Fruit fly (Drosophila melanogaster) whole organism, wandering third instar larva: ENCODE measurements around the gene CG33928.
A peak's percentile ranks its signal among the peaks of the same experiment; 100 is the strongest.

Source experiments
- Abd-B ChIP-seq: fragments of >200 bp; optimal IDR thresholded peaks from 2 replicates; lab custom pipeline; 2017; ENCODE audit warnings: missing biosample characterization, missing genetic modification characterization
- CG32264 ChIP-seq: fragments of 200-800 bp; sonication (Bioruptor generic); optimal IDR thresholded peaks from 2 replicates; lab custom pipeline; 2016; ENCODE audit warnings: missing biosample characterization, missing genetic modification characterization
- CG9705 ChIP-seq: fragments of 200-800 bp; sonication (Bioruptor generic); optimal IDR thresholded peaks from 2 replicates; lab custom pipeline; 2018; ENCODE audit warnings: missing biosample characterization, mild to moderate bottlenecking, missing genetic modification characterization
- CrebA ChIP-seq: fragments of 200-800 bp; sonication (Bioruptor generic); optimal IDR thresholded peaks from 2 replicates; lab custom pipeline; 2016; ENCODE audit warnings: missing biosample characterization, mild to moderate bottlenecking, missing genetic modification characterization, borderline replicate concordance
- Dfd ChIP-seq: fragments of >200 bp; optimal IDR thresholded peaks from 2 replicates; lab custom pipeline; 2017; ENCODE audit warnings: missing biosample characterization, missing genetic modification characterization
- Dif ChIP-seq: fragments of 200-275, 200-300 bp; sonication (Bioruptor generic); optimal IDR thresholded peaks from 2 replicates; lab custom pipeline; 2018; ENCODE audit warnings: missing biosample characterization, missing genetic modification characterization; ENCODE audit not compliant: partially characterized antibody
- GATAd ChIP-seq: sonication (Bioruptor generic); optimal IDR thresholded peaks from 2 replicates; lab custom pipeline; 2016; ENCODE audit warnings: missing biosample characterization, missing genetic modification characterization
- HLH106 ChIP-seq: fragments of 200-800 bp; optimal IDR thresholded peaks from 3 replicates; lab custom pipeline; 2019; ENCODE audit warnings: missing biosample characterization, mild to moderate bottlenecking, missing genetic modification characterization, moderate library complexity
- Hnf4 ChIP-seq: fragments of 200-800 bp; sonication (Bioruptor generic); optimal IDR thresholded peaks from 2 replicates; lab custom pipeline; 2016; ENCODE audit warnings: missing biosample characterization, mild to moderate bottlenecking, missing genetic modification characterization
- Hr78 ChIP-seq: fragments of >200 bp; optimal IDR thresholded peaks from 2 replicates; lab custom pipeline; 2017; ENCODE audit warnings: missing biosample characterization, missing genetic modification characterization
- Hr83 ChIP-seq: fragments of 200-300 bp; sonication (Bioruptor generic); optimal IDR thresholded peaks from 2 replicates; lab custom pipeline; 2016; ENCODE audit warnings: missing biosample characterization, mild to moderate bottlenecking, missing genetic modification characterization, moderate library complexity; ENCODE audit not compliant: poor library complexity, severe bottlenecking
- Jra ChIP-seq: sonication (Bioruptor generic); optimal IDR thresholded peaks from 2 replicates; lab custom pipeline; 2016; ENCODE audit warnings: missing biosample characterization, missing genetic modification characterization
- Mio ChIP-seq: sonication (Bioruptor generic); optimal IDR thresholded peaks from 2 replicates; lab custom pipeline; 2016; ENCODE audit warnings: missing biosample characterization, missing genetic modification characterization
- Myc ChIP-seq: fragments of >200 bp; optimal IDR thresholded peaks from 2 replicates; lab custom pipeline; 2017
- N ChIP-seq: fragments of >200 bp; optimal IDR thresholded peaks from 2 replicates; lab custom pipeline; 2018; ENCODE audit warnings: missing biosample characterization, missing external identifiers, missing genetic modification characterization
- OdsH ChIP-seq: fragments of 200-800 bp; sonication (Bioruptor generic); optimal IDR thresholded peaks from 2 replicates; lab custom pipeline; 2016; ENCODE audit warnings: missing biosample characterization, mild to moderate bottlenecking, missing genetic modification characterization
- Rel ChIP-seq, 2 experiments: fragments of 200-800 bp; sonication (Bioruptor generic) in 1 of 2; optimal IDR thresholded peaks; 2 replicates in 1 of 2; 3 replicates in 1 of 2; lab custom pipeline; 2016 to 2019; ENCODE audit warnings: mild to moderate bottlenecking in 2 of 2, missing biosample characterization in 2 of 2, missing genetic modification characterization in 2 of 2, moderate library complexity in 1 of 2
- Vsx2 ChIP-seq: fragments of 200-300, 225-300 bp; sonication (Bioruptor generic); optimal IDR thresholded peaks from 2 replicates; lab custom pipeline; 2018; ENCODE audit warnings: missing biosample characterization, missing genetic modification characterization; ENCODE audit not compliant: partially characterized antibody
- br ChIP-seq: fragments of 200-800 bp; sonication (Bioruptor generic); optimal IDR thresholded peaks from 2 replicates; lab custom pipeline; 2016; ENCODE audit warnings: missing biosample characterization, missing genetic modification characterization
- brk ChIP-seq: fragments of 200-800 bp; sonication (Bioruptor generic); optimal IDR thresholded peaks from 2 replicates; lab custom pipeline; 2016; ENCODE audit warnings: missing biosample characterization, mild to moderate bottlenecking, missing genetic modification characterization
- dl ChIP-seq, 2 experiments: fragments of 175-275, 200-275 bp in 1 of 2; fragments of 200-275 bp in 1 of 2; sonication (Bioruptor generic); optimal IDR thresholded peaks; lab custom pipeline; 2018; ENCODE audit warnings: mild to moderate bottlenecking in 2 of 2, missing biosample characterization in 2 of 2, missing genetic modification characterization in 2 of 2, moderate library complexity in 2 of 2; ENCODE audit not compliant: partially characterized antibody in 2 of 2, insufficient read depth in 1 of 2
- dsf ChIP-seq: sonication (Bioruptor generic); optimal IDR thresholded peaks from 2 replicates; lab custom pipeline; 2016; ENCODE audit warnings: missing biosample characterization, missing genetic modification characterization, borderline replicate concordance
- ey ChIP-seq: fragments of 200-800 bp; sonication (Bioruptor generic); optimal IDR thresholded peaks from 2 replicates; lab custom pipeline; 2016; ENCODE audit warnings: missing biosample characterization, missing genetic modification characterization
- foxo ChIP-seq, 2 experiments: fragments of 200-800 bp; sonication (Bioruptor generic); optimal IDR thresholded peaks; 2 replicates in 1 of 2; 3 replicates in 1 of 2; lab custom pipeline; 2016 to 2017; ENCODE audit warnings: missing biosample characterization in 2 of 2, missing genetic modification characterization in 2 of 2
- fru ChIP-seq: fragments of 200-800 bp; sonication (Bioruptor generic); optimal IDR thresholded peaks from 3 replicates; lab custom pipeline; 2016; ENCODE audit warnings: missing biosample characterization, mild to moderate bottlenecking, missing genetic modification characterization
- h ChIP-seq: fragments of 200-800 bp; sonication (Bioruptor generic); optimal IDR thresholded peaks from 3 replicates; lab custom pipeline; 2016; ENCODE audit warnings: missing biosample characterization, mild to moderate bottlenecking, missing genetic modification characterization
- jim ChIP-seq: fragments of 175-275, 200-325 bp; sonication (Bioruptor generic); optimal IDR thresholded peaks from 2 replicates; lab custom pipeline; 2016; ENCODE audit warnings: missing biosample characterization, mild to moderate bottlenecking, missing genetic modification characterization
- lola ChIP-seq: fragments of >200 bp; optimal IDR thresholded peaks from 2 replicates; lab custom pipeline; 2017; ENCODE audit warnings: missing biosample characterization, missing genetic modification characterization
- pan ChIP-seq: fragments of >200 bp; optimal IDR thresholded peaks from 2 replicates; lab custom pipeline; 2017
- psq ChIP-seq: fragments of 200-800 bp; sonication (Bioruptor generic); optimal IDR thresholded peaks from 3 replicates; lab custom pipeline; 2017; ENCODE audit warnings: missing biosample characterization, mild to moderate bottlenecking, missing genetic modification characterization, moderate library complexity
- rgr ChIP-seq: fragments of 200-800 bp; sonication (Bioruptor generic); optimal IDR thresholded peaks from 3 replicates; lab custom pipeline; 2016; ENCODE audit warnings: missing biosample characterization, mild to moderate bottlenecking, missing genetic modification characterization
- sage ChIP-seq: fragments of 200-800 bp; sonication (Bioruptor generic); optimal IDR thresholded peaks from 2 replicates; lab custom pipeline; 2016; ENCODE audit warnings: missing biosample characterization, mild to moderate bottlenecking, missing genetic modification characterization
- sv ChIP-seq: fragments of 200-800 bp; sonication (Bioruptor generic); optimal IDR thresholded peaks from 3 replicates; lab custom pipeline; 2016; ENCODE audit warnings: missing biosample characterization, missing genetic modification characterization
- tai ChIP-seq: sonication (Bioruptor generic); optimal IDR thresholded peaks from 2 replicates; lab custom pipeline; 2016; ENCODE audit warnings: missing biosample characterization, missing genetic modification characterization
- usp ChIP-seq: fragments of >200 bp; optimal IDR thresholded peaks from 2 replicates; lab custom pipeline; 2017; ENCODE audit warnings: missing biosample characterization, missing genetic modification characterization
- woc ChIP-seq: sonication (Bioruptor generic); optimal IDR thresholded peaks from 2 replicates; lab custom pipeline; 2016; ENCODE audit warnings: missing biosample characterization, mild to moderate bottlenecking, missing genetic modification characterization

CG33928 gene

DNA sequence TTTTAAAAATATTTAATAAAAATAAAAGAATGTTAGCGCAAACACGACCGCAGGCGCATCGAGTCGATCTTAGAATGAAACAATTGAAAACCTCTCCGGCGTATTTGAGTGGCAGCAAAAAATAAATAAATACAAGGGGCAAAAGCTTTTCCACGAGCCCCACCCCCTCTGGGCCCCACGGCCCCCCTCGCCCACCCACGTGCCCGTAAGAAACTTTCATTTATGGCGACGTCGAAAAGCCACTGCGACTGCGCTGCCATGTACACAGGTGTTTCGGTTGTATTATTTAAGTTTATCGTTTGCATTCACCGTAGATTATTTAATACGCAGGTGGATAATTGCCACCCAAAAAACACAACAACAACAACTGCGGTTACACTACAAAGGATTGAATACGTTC lies 12.0 kb upstream of the CG33928 start:
- TF ChIP-seq rgr (peak; percentile 11), Hr83 (GFP tag; lab: Kevin White, UChicago) (peak; percentile 46), usp (GFP tag; lab: Kevin White, UChicago) (no peak), Dif (peak; percentile 26), Dfd (GFP tag; lab: Kevin White, UChicago) (peak; percentile 66), Mio (GFP tag; lab: Kevin White, UChicago) (no peak), dl (GFP tag; optimal IDR thresholded peaks at IDR 0.05; lab: Kevin White, UChicago; ENCODE audit: insufficient read depth in 1 of 2, partially characterized antibody in 2 of 2) (peak in 1 of 2 experiments; percentile 36), Rel (GFP tag; optimal IDR thresholded peaks at IDR 0.05; lab: Kevin White, UChicago) (no peak), Rel (tag; optimal IDR thresholded peaks at IDR 0.05; lab: Kevin White, UChicago) (peak; percentile 20)

DNA sequence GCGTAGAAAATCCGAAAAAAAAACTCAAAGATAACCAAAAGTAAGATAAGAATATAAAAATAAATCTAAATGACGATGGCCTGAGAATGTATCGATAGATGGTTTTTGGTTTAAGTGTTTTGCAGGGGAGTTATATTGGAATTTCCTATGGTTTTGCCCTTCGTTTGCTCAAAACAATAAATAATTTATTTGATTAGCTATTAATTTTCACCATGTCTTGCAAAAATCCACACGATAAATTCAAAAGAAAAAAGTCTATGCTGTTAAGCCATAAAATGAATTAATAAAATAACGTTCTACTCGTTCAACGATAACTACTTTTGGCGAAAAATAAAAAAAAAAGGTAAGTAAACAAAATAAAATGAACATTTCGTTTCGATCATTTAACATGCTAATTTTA lies 10.7 kb upstream of the CG33928 start:
- TF ChIP-seq Vsx2 (GFP tag; lab: Kevin White, UChicago) = no peak
- TF ChIP-seq Dif = no peak
- no peak for TF ChIP-seq brk (GFP tag; lab: Kevin White, UChicago)
- no peak for TF ChIP-seq Dfd (GFP tag; lab: Kevin White, UChicago)
- TF ChIP-seq Mio (GFP tag; lab: Kevin White, UChicago) = no peak
- no peak for TF ChIP-seq foxo (GFP tag; optimal IDR thresholded peaks at IDR 0.05; lab: Kevin White, UChicago)
- TF ChIP-seq Hr78 = no peak
- no peak for TF ChIP-seq psq (GFP tag; lab: Kevin White, UChicago)

DNA sequence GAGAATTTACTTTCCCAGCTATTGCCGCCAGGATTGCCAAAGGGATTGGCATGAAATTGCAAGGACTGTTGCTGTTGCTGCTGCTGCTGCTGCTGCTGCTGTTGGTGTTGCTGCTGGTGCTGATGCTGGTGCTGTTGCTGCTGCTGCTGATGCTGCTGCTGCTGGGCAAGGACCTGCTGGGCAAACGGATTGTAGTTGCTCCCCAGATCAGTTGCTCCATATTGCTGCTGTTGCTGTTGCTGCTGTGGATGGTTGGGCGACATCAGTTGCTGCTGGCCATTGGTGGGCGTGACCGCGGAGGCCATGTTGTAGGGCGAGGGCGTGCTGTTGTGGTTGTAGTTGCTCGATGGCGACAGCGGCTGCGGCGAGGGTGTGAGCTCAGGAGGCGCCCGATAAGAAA lies 1.2 kb upstream of the CG33928 start:
- peak; percentile 95 for TF ChIP-seq Dfd (GFP tag; lab: Kevin White, UChicago)
- TF ChIP-seq lola (GFP tag; lab: Kevin White, UChicago) = no peak

DNA sequence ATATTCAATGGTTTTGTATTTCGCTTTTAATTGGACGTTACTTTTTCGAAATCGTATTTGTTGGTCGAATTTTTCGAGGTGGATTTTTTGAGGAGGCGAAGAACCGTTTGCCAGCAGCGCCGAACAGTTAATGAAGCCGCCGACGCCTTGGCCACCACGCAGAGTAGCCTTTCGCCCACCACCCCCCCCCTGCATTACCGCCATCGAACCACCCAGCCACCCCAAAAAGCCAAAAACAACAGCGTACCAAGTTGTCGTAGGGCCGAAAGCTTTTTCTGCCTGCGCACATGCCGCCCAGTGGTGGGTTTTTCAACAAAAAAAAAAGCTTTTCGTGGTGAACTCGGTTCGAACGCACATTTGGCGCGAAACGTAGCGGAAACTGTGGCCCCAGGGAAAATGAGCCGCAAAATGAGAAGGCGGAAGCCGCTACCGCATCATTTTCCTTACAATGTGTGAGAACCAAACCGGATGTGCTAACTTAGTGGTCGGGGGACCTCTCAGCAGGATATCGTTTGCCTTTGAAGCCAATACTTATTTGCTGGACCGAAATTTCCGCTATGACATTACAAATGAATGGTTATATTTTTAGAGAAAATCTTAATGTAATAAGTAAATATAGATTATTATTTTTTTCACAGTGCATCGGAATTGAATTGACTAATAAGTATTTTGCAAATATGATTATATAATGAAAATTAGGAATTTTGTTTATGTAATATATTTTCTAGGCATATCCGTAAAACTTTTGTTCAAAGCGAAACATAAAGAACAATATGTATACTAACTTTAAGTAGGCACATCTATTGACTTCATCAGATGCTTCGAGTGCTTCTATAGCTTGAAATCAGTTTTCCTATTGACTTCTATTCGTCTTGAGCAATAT lies 3.1 kb downstream of the CG33928 start, which contains the start of the genes Dif and CG5043:
Gene Dif (minus strand): TSS at position 132 of the 883 bp plus-strand sequence.
Gene CG5043 (plus strand): TSS at position 833 of the 883 bp plus-strand sequence.
- TF ChIP-seq fru (GFP tag; lab: Kevin White, UChicago) (no peak), Dif (peak; percentile 9), Vsx2 (GFP tag; lab: Kevin White, UChicago) (no peak), Hr78 (no peak), Dfd (GFP tag; lab: Kevin White, UChicago) (no peak)

DNA sequence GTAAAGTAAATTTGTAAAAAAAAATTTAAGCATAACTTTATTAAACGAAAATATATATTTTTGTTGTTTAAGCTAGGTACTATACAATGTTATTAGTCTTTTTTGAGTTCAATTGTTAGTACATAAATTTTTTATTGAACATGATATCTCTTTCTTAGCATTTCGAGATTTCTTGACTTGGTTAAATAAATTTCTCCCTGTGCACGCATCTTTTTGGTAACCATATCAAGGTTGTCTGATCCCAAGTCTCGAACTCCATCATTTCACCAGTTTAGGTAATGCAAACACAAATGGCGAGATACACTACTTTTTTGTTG lies 5.1 kb downstream of the CG33928 start:
- TF ChIP-seq HLH106 (tag; lab: Kevin White, UChicago) = no peak
- no peak for TF ChIP-seq Myc (lab: Kevin White, UChicago)
- TF ChIP-seq brk (GFP tag; lab: Kevin White, UChicago) = peak; percentile 39
- TF ChIP-seq pan (lab: Kevin White, UChicago) = no peak
- no peak for TF ChIP-seq Dfd (GFP tag; lab: Kevin White, UChicago)
- TF ChIP-seq N (GFP tag; lab: Kevin White, UChicago) = no peak
- TF ChIP-seq Dif = no peak
- TF ChIP-seq GATAd (GFP tag; lab: Kevin White, UChicago) = no peak
- no peak for TF ChIP-seq Abd-B (GFP tag; lab: Kevin White, UChicago)
- TF ChIP-seq usp (GFP tag; lab: Kevin White, UChicago) = no peak
- TF ChIP-seq ey (GFP tag; lab: Kevin White, UChicago) = peak; percentile 49
- no peak for TF ChIP-seq CG32264 (GFP tag; lab: Kevin White, UChicago)
- no peak for TF ChIP-seq Rel (GFP tag; optimal IDR thresholded peaks at IDR 0.05; lab: Kevin White, UChicago)
- TF ChIP-seq Rel (tag; optimal IDR thresholded peaks at IDR 0.05; lab: Kevin White, UChicago) = no peak
- no peak for TF ChIP-seq sv (GFP tag; lab: Kevin White, UChicago)
- no peak for TF ChIP-seq lola (GFP tag; lab: Kevin White, UChicago)
- TF ChIP-seq psq (GFP tag; lab: Kevin White, UChicago) = peak; percentile 24
- TF ChIP-seq dsf = no peak
- no peak for TF ChIP-seq Hr78
- peak; percentile 69 for TF ChIP-seq h (GFP tag; lab: Kevin White, UChicago)
- no peak for TF ChIP-seq sage (GFP tag; lab: Kevin White, UChicago)
- TF ChIP-seq woc (GFP tag; lab: Kevin White, UChicago) = peak; percentile 58
- no peak for TF ChIP-seq Mio (GFP tag; lab: Kevin White, UChicago)
- TF ChIP-seq OdsH (GFP tag; lab: Kevin White, UChicago) = peak; percentile 68
- no peak for TF ChIP-seq CrebA (GFP tag; lab: Kevin White, UChicago)
- no peak for TF ChIP-seq Hr83 (GFP tag; lab: Kevin White, UChicago)
- TF ChIP-seq Hnf4 (GFP tag; lab: Kevin White, UChicago) = no peak
- TF ChIP-seq Jra (GFP tag; lab: Kevin White, UChicago) = no peak
- no peak for TF ChIP-seq jim (GFP tag; lab: Kevin White, UChicago)
- TF ChIP-seq rgr = peak; percentile 66
- peak; percentile 77 for TF ChIP-seq fru (GFP tag; lab: Kevin White, UChicago)
- TF ChIP-seq br (GFP tag; lab: Kevin White, UChicago) = peak; percentile 39
- TF ChIP-seq Vsx2 (GFP tag; lab: Kevin White, UChicago) = no peak
- peak; percentile 46 for TF ChIP-seq tai (GFP tag; lab: Kevin White, UChicago)
- TF ChIP-seq CG9705 (GFP tag; lab: Kevin White, UChicago) = no peak
- TF ChIP-seq foxo (GFP tag; optimal IDR thresholded peaks at IDR 0.05; lab: Kevin White, UChicago) = peak in 1 of 2 experiments; percentile 73
